Worm (Caenorhabditis elegans) whole organism, L4 larva: ENCODE measurements around the gene npr-37.

Source experiments
- dmd-8 ChIP-seq: fragments of 200-800 bp; sonication (Bioruptor generic); IDR thresholded peaks from 2 replicates; pipeline ENCODE4 v1.3.6; 2022; ENCODE audit warnings: missing genetic modification characterization, missing compliant biosample characterization
- egl-27 ChIP-seq: sonication (generic microtip); optimal IDR thresholded peaks from 3 replicates; lab custom pipeline; 2017; ENCODE audit warnings: missing biosample characterization, missing genetic modification reagents, missing genetic modification characterization
- nhr-76 ChIP-seq: fragments of 150-350 bp; optimal IDR thresholded peaks from 2 replicates; lab custom pipeline; 2014; ENCODE audit warnings: missing biosample characterization, missing genetic modification characterization
- snpc-4 ChIP-seq: fragments of 150-350 bp; optimal IDR thresholded peaks from 2 replicates; lab custom pipeline; 2014; ENCODE audit warnings: missing biosample characterization, missing genetic modification characterization
- unc-62 ChIP-seq, 3 experiments: fragments of 150-350 bp in 1 of 3; sonication (generic microtip); optimal IDR thresholded peaks in 2 of 3; peaks in 1 of 3; 1 replicate in 1 of 3; 2 replicates in 2 of 3; lab custom pipeline; 2014 to 2017; ENCODE audit warnings: missing biosample characterization in 3 of 3, missing genetic modification characterization in 3 of 3, missing genetic modification reagents in 3 of 3, missing genotype in 1 of 3

DNA sequence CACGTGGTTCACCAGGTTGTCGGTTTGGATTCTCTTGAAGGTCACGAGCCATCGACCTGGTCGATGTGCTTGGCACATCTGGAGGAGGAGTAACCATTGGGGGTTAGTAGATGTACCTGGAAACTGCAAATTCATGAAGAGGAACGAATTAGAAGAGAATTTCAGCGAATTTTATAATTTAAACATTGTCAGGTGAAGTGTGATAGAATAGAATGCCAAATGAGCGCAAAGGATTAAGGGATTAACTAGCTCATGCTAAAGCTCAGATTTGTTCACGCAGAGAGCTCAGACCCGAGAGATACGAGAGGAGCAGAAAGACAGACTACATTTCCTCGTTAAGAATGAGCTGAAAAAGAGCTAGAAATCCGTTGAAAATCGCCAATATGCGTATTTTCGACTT lies 55.9 kb downstream of the npr-37 start, which contains the start of gene daf-18:
- no peak for TF ChIP-seq nhr-76 (tag; lab: Kevin White, UChicago)
- TF ChIP-seq egl-27 (tag; lab: Kevin White, UChicago): no peak
- no peak for TF ChIP-seq unc-62 (GFP tag; optimal IDR thresholded peaks at IDR 0.05 in 1 of 2; lab: Kevin White, UChicago)
- TF ChIP-seq unc-62 (tag; optimal IDR thresholded peaks at IDR 0.05; lab: Kevin White, UChicago): no peak
- no peak for TF ChIP-seq snpc-4
- no peak for TF ChIP-seq dmd-8 (GFP tag; lab: Robert Waterston, UW)
